Worm (Caenorhabditis elegans): ENCODE results near the gene sdhb-1.

ce11 chrII:9305575-9305974 lies 47.0 kb downstream of the sdhb-1 start:
- TF ChIP-seq ztf-23 (GFP tag; IDR thresholded peaks at IDR 0.05) (no peak), ztf-29 (GFP tag; IDR thresholded peaks at IDR 0.05) (no peak), med-1 (GFP tag; optimal IDR thresholded peaks at IDR 0.05; ENCODE audit: insufficient read depth) (no peak), flt-1 (GFP tag; IDR thresholded peaks at IDR 0.05) (no peak)

Measured in whole organism, midembryonic.